Fruit fly (Drosophila melanogaster): ENCODE measurements around the gene betaTub97EF.

betaTub97EF gene

dm6 chr3R:27919385-27919789 lies 68.8 kb downstream of the betaTub97EF start, which contains the start of gene Boh1 (continued):
- TF ChIP-seq CG14965 (GFP tag; optimal IDR thresholded peaks at IDR 0.05; ENCODE audit: borderline replicate concordance): no peak
- peak; percentile 52 for TF ChIP-seq PHDP (tag; optimal IDR thresholded peaks at IDR 0.05)
- no peak for TF ChIP-seq CG12769 (tag; optimal IDR thresholded peaks at IDR 0.05)
- peak; percentile 32 for TF ChIP-seq nmo (GFP tag; optimal IDR thresholded peaks at IDR 0.05)
- no peak for TF ChIP-seq Doc2 (GFP tag; IDR thresholded peaks at IDR 0.05)
- peak; percentile 44 for TF ChIP-seq CG7839 (tag; optimal IDR thresholded peaks at IDR 0.05)
- TF ChIP-seq CG31388 (GFP tag; optimal IDR thresholded peaks at IDR 0.05): no peak
- peak in 1 of 2 experiments; percentile 12 for TF ChIP-seq Eip74EF (GFP tag; optimal IDR thresholded peaks at IDR 0.05)
- no peak for TF ChIP-seq crol (GFP tag; IDR thresholded peaks at IDR 0.05)
- no peak for TF ChIP-seq rib (GFP tag; IDR thresholded peaks at IDR 0.05)
- TF ChIP-seq CG1529 (GFP tag; optimal IDR thresholded peaks at IDR 0.05): no peak
- TF ChIP-seq CG11093 (GFP tag; IDR thresholded peaks at IDR 0.05): no peak
- TF ChIP-seq CG14710 (tag; optimal IDR thresholded peaks at IDR 0.05): peak; percentile 51
- TF ChIP-seq CG6654 (GFP tag; optimal IDR thresholded peaks at IDR 0.05): no peak
- no peak for TF ChIP-seq CG1233 (GFP tag; optimal IDR thresholded peaks at IDR 0.05)
- TF ChIP-seq CG32532 (GFP tag; IDR thresholded peaks at IDR 0.05): no peak
- no peak for TF ChIP-seq CG11696 (GFP tag; IDR thresholded peaks at IDR 0.05)
- peak; percentile 56 for TF ChIP-seq CoRest (tag; optimal IDR thresholded peaks at IDR 0.05)
- peak; percentile 12 for TF ChIP-seq CG9727 (GFP tag; optimal IDR thresholded peaks at IDR 0.05)
- peak; percentile 15 for TF ChIP-seq caup (GFP tag; optimal IDR thresholded peaks at IDR 0.05; ENCODE audit: severe bottlenecking)
- TF ChIP-seq ttk (GFP tag; IDR thresholded peaks at IDR 0.05): no peak
- peak; percentile 14 for TF ChIP-seq dmrt11E (tag; optimal IDR thresholded peaks at IDR 0.05)
- no peak for TF ChIP-seq abd-A (tag; optimal IDR thresholded peaks at IDR 0.05)
- peak; percentile 15 for TF ChIP-seq CG12155 (GFP tag; optimal IDR thresholded peaks at IDR 0.05)
- no peak for TF ChIP-seq CG15073 (GFP tag; optimal IDR thresholded peaks at IDR 0.05)
- TF ChIP-seq Spps (tag; optimal IDR thresholded peaks at IDR 0.05): no peak
- no peak for TF ChIP-seq Ssrp (tag; optimal IDR thresholded peaks at IDR 0.05)
- no peak for TF ChIP-seq hbn (GFP tag; IDR thresholded peaks at IDR 0.05; ENCODE audit: partially characterized antibody)
- TF ChIP-seq MESR4 (GFP tag; optimal IDR thresholded peaks at IDR 0.05): no peak
- TF ChIP-seq ato (GFP tag; IDR thresholded peaks at IDR 0.05; ENCODE audit: partially characterized antibody): no peak
- TF ChIP-seq dimm (GFP tag; IDR thresholded peaks at IDR 0.05): no peak
- TF ChIP-seq Meics (GFP tag; optimal IDR thresholded peaks at IDR 0.05): peak; percentile 30
- TF ChIP-seq seq (GFP tag; IDR thresholded peaks at IDR 0.05): no peak
- no peak for TF ChIP-seq Nf-YA (GFP tag; IDR thresholded peaks at IDR 0.05)
- TF ChIP-seq pho (GFP tag; optimal IDR thresholded peaks at IDR 0.05): no peak
- TF ChIP-seq CG4730 (GFP tag; IDR thresholded peaks at IDR 0.05): no peak
- no peak for TF ChIP-seq CG18476 (GFP tag; optimal IDR thresholded peaks at IDR 0.05)
- TF ChIP-seq stwl (tag; optimal IDR thresholded peaks at IDR 0.05): peak; percentile 39
- TF ChIP-seq CG30020 (tag; optimal IDR thresholded peaks at IDR 0.05): peak; percentile 47
- no peak for TF ChIP-seq CG1647 (GFP tag; optimal IDR thresholded peaks at IDR 0.05)
- no peak for TF ChIP-seq ind (GFP tag; optimal IDR thresholded peaks at IDR 0.05)
- no peak for TF ChIP-seq CG12104 (GFP tag; optimal IDR thresholded peaks at IDR 0.05)
- TF ChIP-seq HLH54F (GFP tag; optimal IDR thresholded peaks at IDR 0.05): no peak
- peak; percentile 37 for TF ChIP-seq CG33557 (GFP tag; optimal IDR thresholded peaks at IDR 0.05)
- no peak for TF ChIP-seq CG17912 (GFP tag; optimal IDR thresholded peaks at IDR 0.05)
- peak; percentile 24 for TF ChIP-seq CG8388 (GFP tag; optimal IDR thresholded peaks at IDR 0.05)
- no peak for TF ChIP-seq CG6813 (GFP tag; optimal IDR thresholded peaks at IDR 0.05)
- TF ChIP-seq Rfx (GFP tag; IDR thresholded peaks at IDR 0.05): 0 out of 2 replicates have a peak, but pooled peaks have one; percentile 13
- TF ChIP-seq CG3995 (GFP tag; optimal IDR thresholded peaks at IDR 0.05): no peak
- TF ChIP-seq Fer2 (tag; optimal IDR thresholded peaks at IDR 0.05): peak; percentile 32
- no peak for TF ChIP-seq CG7745 (tag; optimal IDR thresholded peaks at IDR 0.05)
